Worm (Caenorhabditis elegans): ENCODE data around the gene gei-8.

- TF ChIP-seq ama-1 (optimal IDR thresholded peaks at IDR 0.05) (no peak), B0310.2 (tag; optimal IDR thresholded peaks at IDR 0.05) (no peak)
These were observed 43.9 kb downstream of the gei-8 start for ce11 chrIII:8077180-8077579.

All from whole organism, early embryonic.